Worm (Caenorhabditis elegans) whole organism, L4/young adult: ENCODE results near the gene pes-1.

Source experiments
- W03F9.2 ChIP-seq: fragments of 150-350 bp; optimal IDR thresholded peaks from 2 replicates; lab custom pipeline; 2014; ENCODE audit warnings: missing biosample characterization, missing genetic modification characterization
- dao-5 ChIP-seq: sonication (generic microtip); optimal IDR thresholded peaks from 2 replicates; lab custom pipeline; 2016; ENCODE audit warnings: missing genotype, missing genetic modification characterization, moderate library complexity, missing compliant biosample characterization
- him-1 ChIP-seq: sonication (generic microtip); optimal IDR thresholded peaks from 2 replicates; lab custom pipeline; 2016; ENCODE audit warnings: missing genotype, missing genetic modification reagents, missing genetic modification characterization, missing compliant biosample characterization

The pes-1 gene

ce11 chrIV:5038744-5039143, 36.2 kb downstream of the pes-1 start:
- peak; percentile 66 for TF ChIP-seq dao-5 (tag; lab: Kevin White, UChicago)
- TF ChIP-seq W03F9.2 (tag; lab: Kevin White, UChicago) = no peak
- peak; percentile 17 for TF ChIP-seq him-1 (tag; lab: Kevin White, UChicago)

- TF ChIP-seq W03F9.2 (tag; lab: Kevin White, UChicago) (no peak), him-1 (tag; lab: Kevin White, UChicago) (no peak), dao-5 (tag; lab: Kevin White, UChicago) (no peak)
These were observed 42.8 kb downstream of the pes-1 start, which contains the start of gene hot-9 for ce11 chrIV:5045389-5045788. TSS of gene hot-9 (minus strand) at chrIV:5045489.

ce11 chrIV:5054297-5054696, 51.7 kb downstream of the pes-1 start:
- no peak for TF ChIP-seq W03F9.2 (tag; lab: Kevin White, UChicago)
- no peak for TF ChIP-seq dao-5 (tag; lab: Kevin White, UChicago)
- no peak for TF ChIP-seq him-1 (tag; lab: Kevin White, UChicago)
